Fruit fly (Drosophila melanogaster): ENCODE results near the gene CG44954.

CG44954 gene

dm6 chr3R:30570554-30571141 lies 51.1 kb downstream of the CG44954 start (continued):
- no peak for TF ChIP-seq hkb (optimal IDR thresholded peaks at IDR 0.05)
- peak; percentile 89 for TF ChIP-seq hkb (GFP tag; IDR thresholded peaks at IDR 0.05)
- no peak for TF ChIP-seq al (GFP tag; IDR thresholded peaks at IDR 0.05)
- peak; percentile 82 for TF ChIP-seq Xbp1 (GFP tag; optimal IDR thresholded peaks at IDR 0.05)
- no peak for TF ChIP-seq lov (optimal IDR thresholded peaks at IDR 0.05)
- no peak for TF ChIP-seq lov (GFP tag; IDR thresholded peaks at IDR 0.05)
- TF ChIP-seq br (optimal IDR thresholded peaks at IDR 0.05) = no peak
- peak; percentile 64 for TF ChIP-seq B-H1 (GFP tag; IDR thresholded peaks at IDR 0.05)
- no peak for TF ChIP-seq Kr (GFP tag; optimal IDR thresholded peaks at IDR 0.05)
- TF ChIP-seq CG6683 (GFP tag; optimal IDR thresholded peaks at IDR 0.05) = peak; percentile 48
- TF ChIP-seq tll (GFP tag; optimal IDR thresholded peaks at IDR 0.05) = peak in 1 of 2 experiments; percentile 55
- TF ChIP-seq CG7963 (GFP tag; IDR thresholded peaks at IDR 0.05; ENCODE audit: partially characterized antibody) = no peak
- no peak for TF ChIP-seq CG14965 (GFP tag; optimal IDR thresholded peaks at IDR 0.05; ENCODE audit: borderline replicate concordance)
- peak; percentile 50 for TF ChIP-seq BtbVII (GFP tag; optimal IDR thresholded peaks at IDR 0.05)
- TF ChIP-seq CG7786 (GFP tag; optimal IDR thresholded peaks at IDR 0.05) = peak; percentile 39
- no peak for TF ChIP-seq usp (GFP tag; optimal IDR thresholded peaks at IDR 0.05)
- no peak for TF ChIP-seq Dek (tag; optimal IDR thresholded peaks at IDR 0.05)
- no peak for TF ChIP-seq CG6175 (GFP tag; IDR thresholded peaks at IDR 0.05)
- peak; percentile 46 for TF ChIP-seq CG9609 (GFP tag; optimal IDR thresholded peaks at IDR 0.05)
- peak; percentile 69; the same call in 1 of the 2 replicates for TF ChIP-seq sim (GFP tag; IDR thresholded peaks at IDR 0.05)
- peak; percentile 86 for TF ChIP-seq CG15269 (tag; optimal IDR thresholded peaks at IDR 0.05)
- TF ChIP-seq eve (GFP tag; optimal IDR thresholded peaks at IDR 0.05) = peak in 1 of 2 experiments; percentile 86
- peak; percentile 99 for TF ChIP-seq CG8281 (tag; optimal IDR thresholded peaks at IDR 0.05)
- TF ChIP-seq fd64A (GFP tag; optimal IDR thresholded peaks at IDR 0.05) = peak; percentile 44
- TF ChIP-seq Sin3A (optimal IDR thresholded peaks at IDR 0.05) = no peak
- peak; percentile 24 for TF ChIP-seq btn (GFP tag; optimal IDR thresholded peaks at IDR 0.05)
- peak; percentile 18 for TF ChIP-seq CG1647 (GFP tag; optimal IDR thresholded peaks at IDR 0.05)
- no peak for TF ChIP-seq Lpt (GFP tag; optimal IDR thresholded peaks at IDR 0.05)
- TF ChIP-seq E2f1 (GFP tag; IDR thresholded peaks at IDR 0.05) = peak; percentile 75
- no peak for TF ChIP-seq sc (optimal IDR thresholded peaks at IDR 0.05)
- peak; percentile 68 for TF ChIP-seq sc (GFP tag; optimal IDR thresholded peaks at IDR 0.05)
- peak; percentile 56 for TF ChIP-seq CG12659 (GFP tag; optimal IDR thresholded peaks at IDR 0.05)
- TF ChIP-seq Sox100B (GFP tag; optimal IDR thresholded peaks at IDR 0.05) = no peak
- peak; percentile 70 for TF ChIP-seq CG1233 (GFP tag; optimal IDR thresholded peaks at IDR 0.05)
- peak; percentile 82 for TF ChIP-seq chm (GFP tag; IDR thresholded peaks at IDR 0.05)
- peak; percentile 75 for TF ChIP-seq bcd (GFP tag; optimal IDR thresholded peaks at IDR 0.05)
- no peak for TF ChIP-seq sob (GFP tag; IDR thresholded peaks at IDR 0.05)
- no peak for TF ChIP-seq CG9876 (GFP tag; optimal IDR thresholded peaks at IDR 0.05)
- TF ChIP-seq CG2889 (GFP tag; IDR thresholded peaks at IDR 0.05) = peak; percentile 42; the same call in 1 of the 3 replicates
- TF ChIP-seq Adf1 (GFP tag; IDR thresholded peaks at IDR 0.05) = no peak
- TF ChIP-seq CG4820 (GFP tag; optimal IDR thresholded peaks at IDR 0.05) = peak; percentile 75
- peak; percentile 52 for TF ChIP-seq CG11247 (GFP tag; IDR thresholded peaks at IDR 0.05)
- TF ChIP-seq CG42726 (GFP tag; IDR thresholded peaks at IDR 0.05; ENCODE audit: partially characterized antibody) = no peak
- TF ChIP-seq NC2α (GFP tag; optimal IDR thresholded peaks at IDR 0.05) = peak; percentile 40
- peak; percentile 1 for TF ChIP-seq CG15073 (GFP tag; optimal IDR thresholded peaks at IDR 0.05)
- TF ChIP-seq Taf1 (GFP tag; IDR thresholded peaks at IDR 0.05) = no peak
- peak; percentile 74 for TF ChIP-seq ind (GFP tag; optimal IDR thresholded peaks at IDR 0.05)
- no peak for TF ChIP-seq Dll (GFP tag; IDR thresholded peaks at IDR 0.05; ENCODE audit: partially characterized antibody)
- peak; percentile 68 for TF ChIP-seq pb (GFP tag; optimal IDR thresholded peaks at IDR 0.05)
- peak; percentile 85 for TF ChIP-seq ATbp (GFP tag; optimal IDR thresholded peaks at IDR 0.05)
- TF ChIP-seq CG13624 (GFP tag; optimal IDR thresholded peaks at IDR 0.05) = peak; percentile 43
- no peak for TF ChIP-seq CG6765 (GFP tag; optimal IDR thresholded peaks at IDR 0.05)
